Worm (Caenorhabditis elegans) whole organism, L1 larva: ENCODE data around the gene Y111B2A.12.
A peak's percentile ranks its signal among the peaks of the same experiment; 100 is the strongest.

Experiments
- F16B12.6 ChIP-seq: fragments of 150-350 bp; optimal IDR thresholded peaks from 2 replicates; lab custom pipeline; 2014; ENCODE audit warnings: missing biosample characterization, missing genetic modification characterization
- ama-1 ChIP-seq: fragments of 150-350 bp; optimal IDR thresholded peaks from 2 replicates; lab custom pipeline; 2014
- blmp-1 ChIP-seq: fragments of 150-350 bp; optimal IDR thresholded peaks from 2 replicates; lab custom pipeline; 2014; ENCODE audit warnings: missing biosample characterization, missing genetic modification characterization
- ceh-63 ChIP-seq: fragments of 200-800 bp; sonication (Bioruptor generic); optimal IDR thresholded peaks from 2 replicates; lab custom pipeline; 2018; ENCODE audit warnings: mild to moderate bottlenecking, missing genetic modification characterization, missing compliant biosample characterization
- ceh-82 ChIP-seq, 3 experiments: fragments of 150-350 bp in 1 of 3; sonication (generic microtip) in 2 of 3; optimal IDR thresholded peaks; 2 replicates each; lab custom pipeline; 2014 to 2017; ENCODE audit warnings: missing biosample characterization in 3 of 3, missing genetic modification characterization in 3 of 3
- ces-1 ChIP-seq: fragments of 150-350 bp; optimal IDR thresholded peaks from 2 replicates; lab custom pipeline; 2014; ENCODE audit warnings: missing biosample characterization, missing genetic modification reagents, missing genetic modification characterization
- efl-1 ChIP-seq, 4 experiments: fragments of 150-350 bp; optimal IDR thresholded peaks in 3 of 4; peaks in 1 of 4; 1 replicate in 1 of 4; 2 replicates in 3 of 4; lab custom pipeline; 2014; ENCODE audit warnings: missing biosample characterization in 2 of 4, missing genetic modification characterization in 2 of 4, missing genetic modification reagents in 2 of 4
- egl-13 ChIP-seq: sonication (generic microtip); optimal IDR thresholded peaks from 2 replicates; lab custom pipeline; 2016; ENCODE audit warnings: missing genotype, missing genetic modification reagents, missing genetic modification characterization, missing compliant biosample characterization
- elt-3 ChIP-seq, 6 experiments: fragments of 150-350 bp in 1 of 6; sonication (generic microtip); optimal IDR thresholded peaks; 2 replicates each; lab custom pipeline; 2017 to 2018; ENCODE audit warnings: missing biosample characterization in 6 of 6, missing genetic modification characterization in 6 of 6, inconsistent platforms in 1 of 6
- fos-1 ChIP-seq: fragments of 150-350 bp; optimal IDR thresholded peaks from 2 replicates; lab custom pipeline; 2014; ENCODE audit warnings: missing biosample characterization, missing genetic modification characterization
- hlh-17 ChIP-seq: fragments of 200-800 bp; sonication (Bioruptor generic); optimal IDR thresholded peaks from 2 replicates; lab custom pipeline; 2018; ENCODE audit warnings: missing genetic modification characterization, mild to moderate bottlenecking, missing compliant biosample characterization, moderate library complexity, borderline replicate concordance
- isw-1 ChIP-seq: fragments of 200-800 bp; sonication (Bioruptor generic); IDR thresholded peaks from 2 replicates; pipeline ENCODE4 v1.3.6; 2022; ENCODE audit warnings: missing genetic modification characterization, missing compliant biosample characterization
- lin-14 ChIP-seq: fragments of 200-800 bp; sonication (Bioruptor generic); optimal IDR thresholded peaks from 2 replicates; lab custom pipeline; 2018; ENCODE audit warnings: mild to moderate bottlenecking, missing genetic modification characterization, moderate library complexity, missing compliant biosample characterization
- lsy-2 ChIP-seq, 2 experiments: fragments of 150-350 bp; optimal IDR thresholded peaks; 2 replicates each; lab custom pipeline; 2014; ENCODE audit warnings: missing biosample characterization in 2 of 2, missing genetic modification characterization in 2 of 2
- mab-9 ChIP-seq: fragments of 200-800 bp; sonication (Bioruptor generic); IDR thresholded peaks from 2 replicates; pipeline ENCODE4 v1.3.6; 2022; ENCODE audit warnings: missing genetic modification reagents, missing genetic modification characterization, missing compliant biosample characterization
- mdl-1 ChIP-seq, 2 experiments: fragments of 150-350 bp; optimal IDR thresholded peaks; 2 replicates each; lab custom pipeline; 2014 to 2017; ENCODE audit warnings: missing biosample characterization in 2 of 2, missing genetic modification characterization in 2 of 2, inconsistent platforms in 1 of 2
- mef-2 ChIP-seq: fragments of 150-350 bp; optimal IDR thresholded peaks from 2 replicates; lab custom pipeline; 2014; ENCODE audit warnings: missing biosample characterization, missing genetic modification characterization
- mep-1 ChIP-seq: fragments of 150-350 bp; optimal IDR thresholded peaks from 2 replicates; lab custom pipeline; 2014; ENCODE audit warnings: missing biosample characterization, missing genetic modification characterization
- nhr-47 ChIP-seq: sonication (generic microtip); optimal IDR thresholded peaks from 2 replicates; lab custom pipeline; 2016; ENCODE audit warnings: mild to moderate bottlenecking, missing genetic modification characterization, moderate library complexity, missing compliant biosample characterization
- nhr-71 ChIP-seq: sonication (generic microtip); optimal IDR thresholded peaks from 2 replicates; lab custom pipeline; 2016; ENCODE audit warnings: mild to moderate bottlenecking, missing genetic modification characterization, moderate library complexity, missing compliant biosample characterization
- nhr-77 ChIP-seq: fragments of 150-350 bp; optimal IDR thresholded peaks from 2 replicates; lab custom pipeline; 2014; ENCODE audit warnings: missing biosample characterization, missing genetic modification characterization
- nhr-85 ChIP-seq: sonication (generic microtip); peaks from one replicate; lab custom pipeline; 2016; ENCODE audit warnings: missing genetic modification characterization, inconsistent platforms, missing compliant biosample characterization
- nhr-90 ChIP-seq: sonication (generic microtip); optimal IDR thresholded peaks from 2 replicates; lab custom pipeline; 2016; ENCODE audit warnings: mild to moderate bottlenecking, missing genetic modification characterization, missing compliant biosample characterization; ENCODE audit not compliant: poor library complexity
- rnt-1 ChIP-seq: sonication (generic microtip); optimal IDR thresholded peaks from 2 replicates; lab custom pipeline; 2016; ENCODE audit warnings: mild to moderate bottlenecking, missing genetic modification characterization, moderate library complexity, missing compliant biosample characterization
- snpc-4 ChIP-seq: fragments of 150-350 bp; optimal IDR thresholded peaks from 2 replicates; lab custom pipeline; 2014; ENCODE audit warnings: missing biosample characterization, missing genetic modification characterization
- swsn-7 ChIP-seq: sonication (generic microtip); optimal IDR thresholded peaks from 2 replicates; lab custom pipeline; 2016; ENCODE audit warnings: missing genetic modification characterization, missing compliant biosample characterization
- tbx-2 ChIP-seq: sonication (generic microtip); optimal IDR thresholded peaks from 2 replicates; lab custom pipeline; 2016; ENCODE audit warnings: missing genetic modification characterization, missing compliant biosample characterization
- unc-62 ChIP-seq: fragments of 150-350 bp; optimal IDR thresholded peaks from 2 replicates; lab custom pipeline; 2014; ENCODE audit warnings: missing biosample characterization, missing genetic modification reagents, missing genetic modification characterization
- unc-86 ChIP-seq: sonication (generic microtip); optimal IDR thresholded peaks from 2 replicates; lab custom pipeline; 2016; ENCODE audit warnings: missing genetic modification characterization, missing compliant biosample characterization
- unc-98 ChIP-seq: fragments of 200-800 bp; sonication (Bioruptor generic); IDR thresholded peaks from 2 replicates; pipeline ENCODE4 v1.3.6; 2022; ENCODE audit warnings: missing genetic modification characterization, missing compliant biosample characterization
- ztf-11 ChIP-seq, 2 experiments: sonication (generic microtip); optimal IDR thresholded peaks; 2 replicates each; lab custom pipeline; 2016 to 2017; ENCODE audit warnings: missing genetic modification characterization in 2 of 2, missing biosample characterization in 1 of 2, missing compliant biosample characterization in 1 of 2
- ztf-4 ChIP-seq: fragments of 150-350 bp; optimal IDR thresholded peaks from 2 replicates; lab custom pipeline; 2014; ENCODE audit warnings: missing biosample characterization, missing genetic modification characterization

Gene Y111B2A.12

ce11 chrIII:12612519-12612935, 3.4 kb downstream of the Y111B2A.12 start (continued):
- TF ChIP-seq ztf-11 (tag; optimal IDR thresholded peaks at IDR 0.05; lab: Kevin White, UChicago) (peak; percentile 41 to 99), unc-98 (GFP tag; lab: Robert Waterston, UW) (peak; percentile 72), lsy-2 (tag; optimal IDR thresholded peaks at IDR 0.05; lab: Kevin White, UChicago) (peak; percentile 97), ceh-63 (peak; percentile 62), mep-1 (peak; percentile 99), isw-1 (peak; percentile 93), elt-3 (tag; optimal IDR thresholded peaks at IDR 0.05; lab: Kevin White, UChicago) (peak in 5 of 6 experiments; percentile 79 to 99 (median 94)), ztf-4 (tag; lab: Kevin White, UChicago) (peak; percentile 99), mab-9 (GFP tag; lab: Robert Waterston, UW) (peak; percentile 99), mef-2 (tag; lab: Kevin White, UChicago) (peak; percentile 98), unc-86 (tag; lab: Kevin White, UChicago) (peak; percentile 100), egl-13 (tag; lab: Kevin White, UChicago) (peak; percentile 99), snpc-4 (tag; lab: Kevin White, UChicago) (peak; percentile 75)

- TF ChIP-seq ama-1 (lab: Kevin White, UChicago) (peak; percentile 16), lsy-2 (tag; optimal IDR thresholded peaks at IDR 0.05; lab: Kevin White, UChicago) (peak in 1 of 2 experiments; percentile 25), nhr-90 (tag; lab: Kevin White, UChicago) (peak; percentile 4), ceh-82 (tag; optimal IDR thresholded peaks at IDR 0.05; lab: Kevin White, UChicago) (peak in 1 of 3 experiments; percentile 34), nhr-47 (tag; lab: Kevin White, UChicago) (peak; percentile 11), tbx-2 (tag; lab: Kevin White, UChicago) (peak; percentile 33), ces-1 (GFP tag; lab: Kevin White, UChicago) (no peak), nhr-77 (tag; lab: Kevin White, UChicago) (peak; percentile 27), efl-1 (optimal IDR thresholded peaks at IDR 0.05; lab: Kevin White, UChicago) (peak in 1 of 2 experiments; percentile 13), efl-1 (GFP tag; optimal IDR thresholded peaks at IDR 0.05 in 1 of 2; lab: Kevin White, UChicago) (peak in 1 of 2 experiments; percentile 91), lin-14 (GFP tag; lab: Kevin White, UChicago) (peak; percentile 76), mef-2 (tag; lab: Kevin White, UChicago) (peak; percentile 2), unc-86 (tag; lab: Kevin White, UChicago) (peak; percentile 85), F16B12.6 (no peak), mdl-1 (tag; optimal IDR thresholded peaks at IDR 0.05; lab: Kevin White, UChicago) (no peak), fos-1 (tag; lab: Kevin White, UChicago) (no peak), nhr-71 (tag; lab: Kevin White, UChicago) (peak; percentile 19), nhr-85 (peak; percentile 58), isw-1 (no peak), ztf-11 (tag; optimal IDR thresholded peaks at IDR 0.05; lab: Kevin White, UChicago) (peak in 1 of 2 experiments; percentile 40), egl-13 (tag; lab: Kevin White, UChicago) (peak; percentile 13), ceh-63 (no peak), rnt-1 (tag; lab: Kevin White, UChicago) (peak; percentile 19)
Measured at ce11 chrIII:12613138-12613915, 4.2 kb downstream of the Y111B2A.12 start.

DNA sequence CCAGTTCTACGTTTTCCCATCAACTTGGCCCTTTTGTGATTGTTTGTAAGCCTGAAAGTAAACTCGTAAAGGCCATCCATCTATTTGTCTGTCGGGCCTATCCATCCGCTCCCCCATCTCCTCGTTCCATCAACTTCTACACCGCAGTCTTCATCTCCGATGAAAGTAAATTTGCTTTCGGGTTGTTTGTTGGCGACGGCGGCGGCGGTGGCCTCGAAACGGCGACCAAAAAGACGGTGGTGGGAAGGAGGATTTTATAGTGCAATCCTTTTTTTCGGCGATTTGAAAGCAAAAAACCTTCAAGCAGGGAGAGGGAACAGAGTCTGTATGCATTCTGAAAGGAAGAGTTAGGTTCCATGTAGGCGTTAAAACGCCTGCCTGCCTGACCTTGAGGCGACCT, 5.1 kb downstream of the Y111B2A.12 start:
- TF ChIP-seq blmp-1 (tag; lab: Kevin White, UChicago), result peak; percentile 86
- no peak for TF ChIP-seq efl-1 (optimal IDR thresholded peaks at IDR 0.05; lab: Kevin White, UChicago)
- peak in 1 of 2 experiments; percentile 93 for TF ChIP-seq efl-1 (GFP tag; optimal IDR thresholded peaks at IDR 0.05 in 1 of 2; lab: Kevin White, UChicago)
- no peak for TF ChIP-seq unc-62
- TF ChIP-seq hlh-17 (GFP tag; lab: Kevin White, UChicago), result no peak
- no peak for TF ChIP-seq swsn-7
